Fruit fly (Drosophila melanogaster): ENCODE measurements around the gene Atg2.
A peak's percentile ranks its signal among the peaks of the same experiment; 100 is the strongest.

The Atg2 gene

DNA sequence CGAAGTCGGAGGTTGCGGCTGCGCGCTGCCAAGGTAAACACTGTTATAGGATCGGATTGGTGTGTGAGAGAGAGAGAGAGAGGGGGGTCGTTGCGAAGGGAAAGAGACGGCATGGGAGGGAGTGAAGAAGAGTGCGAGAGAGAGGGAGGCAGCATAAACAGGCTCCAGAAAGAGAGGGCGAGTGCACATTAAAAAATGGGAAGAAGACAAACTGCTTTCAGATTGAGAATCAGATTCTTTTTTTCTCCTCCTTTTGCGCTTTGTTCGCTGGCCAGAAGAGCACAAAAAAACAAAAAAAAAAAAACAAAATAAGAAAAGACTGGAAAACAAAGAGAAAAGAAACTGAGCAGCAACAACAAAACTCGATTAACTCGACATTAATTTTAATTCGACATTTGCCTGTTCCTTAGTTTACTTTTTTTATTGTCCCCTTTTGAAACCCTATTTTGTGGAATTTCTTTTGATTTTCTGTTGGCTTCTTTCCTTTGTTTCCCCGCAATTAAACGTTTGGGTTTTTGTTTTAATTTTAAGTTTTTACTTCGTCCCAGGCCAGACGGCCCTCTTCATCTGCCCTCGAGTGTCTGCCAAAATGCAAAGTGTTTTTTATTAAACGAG lies 34.2 kb downstream of the Atg2 start:
- peak; percentile 53 for TF ChIP-seq noc (tag; optimal IDR thresholded peaks at IDR 0.05)

DNA sequence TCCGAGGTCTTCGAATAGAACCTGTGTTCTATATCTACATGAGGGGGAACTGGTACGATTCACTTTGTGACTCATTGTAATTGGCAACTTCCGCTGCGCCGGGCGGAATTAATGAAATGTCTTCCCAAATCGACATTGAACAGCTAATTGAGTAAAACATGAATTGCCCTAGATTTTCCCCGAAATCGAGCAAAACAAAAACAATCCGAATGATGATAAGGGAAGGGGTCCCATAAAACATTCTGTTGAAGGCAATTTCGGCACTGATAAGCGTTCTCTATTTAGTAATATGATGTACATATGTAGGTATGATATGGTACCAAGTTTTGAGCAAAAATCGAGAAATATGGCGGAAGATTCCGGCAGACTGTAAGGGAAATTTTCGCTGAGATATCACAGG lies 35.6 kb downstream of the Atg2 start:
- TF ChIP-seq noc (tag; optimal IDR thresholded peaks at IDR 0.05) = peak; percentile 49

DNA sequence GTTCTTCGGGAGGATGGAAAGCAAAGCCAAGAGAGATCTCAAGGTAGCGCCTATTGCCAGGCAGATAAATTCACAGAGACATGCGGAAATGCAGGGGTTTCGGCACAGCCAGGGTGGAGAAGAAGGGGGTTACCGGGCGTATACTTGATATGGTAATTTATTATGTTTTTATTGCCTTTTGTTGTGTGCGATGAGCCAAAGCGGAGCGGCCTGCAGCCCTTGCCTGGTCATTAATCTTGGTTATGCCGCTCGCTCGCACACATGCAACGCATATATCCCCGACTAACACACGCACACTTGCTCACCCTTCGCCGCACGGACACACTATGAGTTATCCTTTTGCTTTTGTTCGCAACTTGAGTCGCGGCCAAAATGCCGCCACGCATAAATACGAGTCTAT lies 42.5 kb downstream of the Atg2 start:
- no peak for TF ChIP-seq noc (tag; optimal IDR thresholded peaks at IDR 0.05)

DNA sequence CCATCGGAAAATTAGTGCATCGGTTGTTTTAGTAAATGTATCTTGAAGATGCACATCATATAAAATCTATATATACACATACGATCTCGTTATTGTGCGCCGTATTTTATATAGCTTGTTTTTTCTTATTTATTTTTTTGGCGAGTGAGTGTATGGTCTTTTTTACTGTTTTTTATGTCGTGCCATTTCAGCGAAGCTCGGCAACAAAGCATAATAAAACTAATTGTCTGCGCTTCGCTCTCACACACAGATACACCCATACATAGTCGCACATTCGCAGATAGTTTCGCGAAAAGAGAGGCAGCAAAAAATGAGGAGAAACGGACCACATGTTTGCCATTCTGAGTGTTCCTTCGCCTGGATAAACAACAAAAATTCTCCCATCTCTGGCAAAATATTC lies 43.7 kb downstream of the Atg2 start:
- TF ChIP-seq noc (tag; optimal IDR thresholded peaks at IDR 0.05) = no peak

DNA sequence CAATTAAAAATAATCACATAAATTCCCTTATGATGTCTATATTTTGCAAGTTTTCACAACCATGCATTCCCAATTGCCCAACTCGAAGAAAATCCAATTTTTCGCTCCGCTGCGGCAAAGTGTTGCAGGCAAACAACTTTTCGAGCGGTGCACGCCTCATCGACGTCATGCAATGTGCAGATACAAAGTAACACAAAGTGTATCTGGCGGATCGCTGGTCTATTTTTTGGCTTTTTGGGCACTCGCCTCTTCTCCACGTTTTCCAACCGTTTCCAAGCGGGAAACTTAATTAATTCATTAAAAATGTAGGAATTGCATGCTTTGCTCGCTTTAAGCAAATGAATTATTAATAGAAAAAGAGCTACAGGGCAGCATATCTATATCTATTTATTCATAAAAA lies 44.6 kb downstream of the Atg2 start:
- TF ChIP-seq noc (tag; optimal IDR thresholded peaks at IDR 0.05) = no peak

DNA sequence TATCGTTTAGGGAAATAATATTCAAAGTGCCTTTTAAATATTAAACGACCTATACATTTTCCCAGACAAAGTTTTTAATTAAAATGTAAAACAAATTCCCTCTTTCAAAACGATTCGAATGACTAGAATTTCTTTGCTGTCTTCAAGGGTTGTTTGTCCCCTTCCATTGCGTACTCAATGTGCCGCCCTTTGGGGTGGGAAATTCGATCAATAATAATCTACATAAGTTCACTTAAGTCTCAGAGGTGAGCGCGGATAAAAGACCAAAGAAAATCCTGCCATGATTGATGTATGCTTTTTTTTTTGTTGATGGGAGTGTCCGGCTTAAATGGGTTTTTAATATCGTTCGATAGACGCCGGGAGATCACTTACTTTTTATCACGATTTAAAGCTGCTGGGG lies 45.5 kb downstream of the Atg2 start:
- no peak for TF ChIP-seq noc (tag; optimal IDR thresholded peaks at IDR 0.05)

DNA sequence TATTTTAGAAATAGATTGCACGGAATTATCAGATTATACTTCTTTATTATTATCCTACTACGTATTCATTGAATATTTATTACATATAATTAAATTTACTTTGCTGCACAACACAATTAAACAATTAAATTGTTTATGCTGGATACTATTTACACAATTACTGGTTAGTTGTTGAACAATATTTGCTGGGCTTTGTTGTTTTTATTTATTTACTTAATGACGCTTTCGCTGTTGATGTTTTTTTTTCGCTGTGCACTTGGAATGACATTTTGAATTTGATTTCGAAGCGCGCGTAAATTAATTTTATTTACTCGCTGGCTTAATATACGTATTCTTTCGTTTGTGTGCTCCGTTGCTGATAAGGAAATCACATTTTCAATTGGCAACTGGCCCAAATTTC lies 46.1 kb downstream of the Atg2 start:
- no peak for TF ChIP-seq noc (tag; optimal IDR thresholded peaks at IDR 0.05)

DNA sequence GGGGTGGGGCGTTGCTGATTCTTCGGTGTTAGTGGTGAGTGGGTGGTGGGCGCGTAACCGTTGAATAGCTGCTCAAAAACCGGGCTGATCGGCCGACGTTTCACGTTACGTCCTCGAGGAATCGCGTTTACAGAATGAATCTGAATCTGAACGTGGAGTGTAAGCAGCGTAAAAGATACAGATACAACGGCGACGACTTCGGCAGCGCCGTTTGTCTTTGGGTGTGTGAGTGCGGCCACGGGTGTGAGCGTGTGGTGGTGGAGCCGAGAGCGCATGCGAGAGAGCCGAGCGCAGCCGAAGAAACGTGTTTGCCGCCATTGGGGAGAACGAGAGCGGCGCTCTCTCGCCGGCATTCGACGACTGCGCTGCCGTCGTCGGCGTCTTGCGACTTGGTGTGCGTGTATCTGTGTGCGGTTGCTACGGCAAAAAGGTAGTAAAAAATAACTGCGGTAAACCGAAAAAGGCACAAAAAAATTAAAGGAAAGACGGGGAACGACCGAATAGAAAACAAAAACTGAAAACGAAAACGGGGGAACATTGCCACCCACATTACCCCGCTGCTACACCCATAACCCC lies 46.9 kb downstream of the Atg2 start:
- TF ChIP-seq noc (tag; optimal IDR thresholded peaks at IDR 0.05) = peak; percentile 20

DNA sequence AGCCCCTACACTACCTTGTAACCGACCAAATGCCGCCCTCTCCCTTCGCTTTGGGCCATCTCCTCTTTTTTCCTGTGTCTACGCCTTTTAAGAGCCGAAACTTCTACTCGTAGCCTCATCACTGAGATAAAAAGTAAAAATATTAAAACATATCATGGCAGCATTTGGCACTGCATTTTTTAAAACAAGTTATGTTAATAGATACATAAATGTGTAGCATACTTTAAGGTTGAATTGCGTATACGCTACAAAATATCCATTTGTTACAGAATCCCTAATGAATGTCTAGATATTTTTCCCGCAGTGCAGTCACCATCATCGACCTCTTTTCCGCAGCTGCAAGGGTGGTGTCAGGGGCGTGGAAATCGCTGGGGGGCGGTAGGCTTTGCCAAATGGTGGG lies 48.8 kb downstream of the Atg2 start:
- TF ChIP-seq noc (tag; optimal IDR thresholded peaks at IDR 0.05) = no peak

DNA sequence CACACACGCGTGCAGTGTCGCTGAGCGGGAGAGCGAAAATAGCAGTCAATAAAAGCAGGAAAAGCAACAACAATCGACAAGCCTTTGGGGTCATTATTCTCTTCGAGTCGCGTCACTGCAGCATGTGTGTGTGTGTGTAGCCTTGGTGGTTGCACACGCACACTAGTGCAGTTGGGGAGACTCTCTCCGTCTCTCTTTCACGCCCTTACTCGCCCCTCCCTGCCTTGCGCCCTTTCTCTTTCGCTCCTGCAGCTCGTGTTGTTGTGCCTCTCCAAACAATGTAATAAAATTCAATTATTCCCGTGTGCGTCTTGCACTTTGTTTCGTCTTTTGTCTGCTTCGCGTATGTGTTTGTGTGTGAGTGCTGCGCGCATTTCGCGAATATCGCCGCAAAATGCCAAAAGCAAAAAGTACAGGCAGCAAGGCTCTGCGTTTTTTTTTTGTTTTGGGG lies 49.4 kb downstream of the Atg2 start:
- TF ChIP-seq noc (tag; optimal IDR thresholded peaks at IDR 0.05) = no peak

DNA sequence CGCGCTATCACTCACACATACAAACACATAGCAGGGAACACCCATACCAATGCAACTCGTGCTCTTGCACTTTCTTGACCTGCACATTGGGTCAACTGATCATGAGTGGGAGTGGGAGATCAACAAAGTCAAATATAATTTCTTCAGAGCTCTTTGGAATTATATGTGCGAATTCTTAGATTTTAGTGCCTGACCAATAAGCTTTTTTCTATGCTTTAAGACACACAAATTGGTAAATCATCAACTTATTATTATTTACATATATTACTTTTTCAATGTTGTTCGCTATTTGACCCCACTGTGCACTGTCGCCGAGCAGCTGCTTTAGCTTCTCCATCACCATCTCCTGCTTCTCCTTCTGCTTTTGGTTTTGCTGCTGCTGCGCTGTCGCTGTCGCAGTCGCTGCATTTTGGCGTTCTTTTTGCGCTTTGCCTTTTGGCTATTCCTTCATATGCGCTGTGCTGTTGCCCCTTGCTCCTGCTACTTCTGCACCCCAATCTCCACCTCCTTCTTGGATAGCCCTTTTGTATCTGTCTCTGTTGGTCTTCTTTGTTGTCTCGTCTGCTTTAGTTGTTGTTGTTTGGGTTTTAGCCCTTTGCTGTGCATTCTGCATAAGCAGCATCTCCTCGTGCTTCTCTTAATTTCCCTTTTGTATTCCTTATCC lies 50.0 kb downstream of the Atg2 start:
- no peak for TF ChIP-seq noc (tag; optimal IDR thresholded peaks at IDR 0.05)

DNA sequence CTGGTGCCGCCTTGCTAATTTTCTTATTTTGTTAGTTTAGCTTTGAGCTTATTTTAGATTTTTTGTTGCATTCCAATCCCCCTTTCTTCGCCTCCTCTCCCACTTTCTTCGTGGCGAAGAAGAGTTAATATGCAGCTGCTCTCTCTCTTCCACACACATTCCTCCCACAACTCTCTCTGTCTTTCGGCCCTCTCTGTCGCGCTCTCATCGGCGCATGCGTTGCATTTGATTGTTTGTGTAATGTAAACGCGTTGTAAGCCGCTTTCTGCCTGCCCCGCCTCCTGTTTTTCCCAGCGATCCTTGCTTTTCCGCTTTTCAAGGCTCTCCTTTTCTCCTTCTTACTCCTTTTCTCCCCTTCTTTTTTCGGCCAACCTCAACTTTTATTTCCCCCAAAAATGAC lies 50.6 kb downstream of the Atg2 start:
- TF ChIP-seq noc (tag; optimal IDR thresholded peaks at IDR 0.05) = no peak

DNA sequence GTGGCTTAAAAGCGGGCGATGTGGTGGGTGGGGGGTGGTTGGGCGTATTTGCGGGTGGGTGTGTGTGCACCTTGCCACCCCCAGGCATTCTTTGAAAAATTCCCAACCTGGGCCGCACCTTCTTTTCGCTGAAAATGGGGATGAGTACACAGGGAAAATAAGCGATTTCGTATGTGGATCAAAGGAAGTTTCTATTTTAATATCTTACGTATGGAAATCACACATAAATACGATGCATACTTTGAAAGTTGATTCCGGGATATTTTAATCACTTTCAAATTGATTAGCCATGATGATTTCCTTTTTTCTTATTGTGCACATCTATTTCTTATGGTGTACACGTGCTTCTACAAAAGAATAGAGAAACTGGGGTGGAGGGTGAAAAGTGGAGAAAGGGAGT lies 51.2 kb downstream of the Atg2 start:
- no peak for TF ChIP-seq noc (tag; optimal IDR thresholded peaks at IDR 0.05)

DNA sequence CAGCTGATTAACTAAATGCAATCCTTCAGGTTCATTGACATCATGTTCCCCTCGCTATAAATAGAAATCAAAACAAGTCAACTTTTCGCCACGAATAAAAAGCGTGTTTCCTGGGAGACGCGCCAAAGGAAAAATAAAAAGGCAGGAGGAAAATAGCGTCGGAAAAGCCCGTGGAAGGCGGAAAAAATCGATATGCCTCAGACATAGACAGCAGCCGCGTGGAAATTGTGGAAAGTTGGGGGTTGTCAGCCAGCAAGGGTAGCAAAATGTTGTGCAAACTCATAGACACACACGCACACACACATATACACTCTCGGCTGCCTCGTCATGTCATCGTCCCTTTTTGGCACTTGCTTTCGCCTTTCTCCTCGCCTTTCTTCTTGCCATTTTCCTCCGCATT lies 54.0 kb downstream of the Atg2 start:
- no peak for TF ChIP-seq noc (tag; optimal IDR thresholded peaks at IDR 0.05)

DNA sequence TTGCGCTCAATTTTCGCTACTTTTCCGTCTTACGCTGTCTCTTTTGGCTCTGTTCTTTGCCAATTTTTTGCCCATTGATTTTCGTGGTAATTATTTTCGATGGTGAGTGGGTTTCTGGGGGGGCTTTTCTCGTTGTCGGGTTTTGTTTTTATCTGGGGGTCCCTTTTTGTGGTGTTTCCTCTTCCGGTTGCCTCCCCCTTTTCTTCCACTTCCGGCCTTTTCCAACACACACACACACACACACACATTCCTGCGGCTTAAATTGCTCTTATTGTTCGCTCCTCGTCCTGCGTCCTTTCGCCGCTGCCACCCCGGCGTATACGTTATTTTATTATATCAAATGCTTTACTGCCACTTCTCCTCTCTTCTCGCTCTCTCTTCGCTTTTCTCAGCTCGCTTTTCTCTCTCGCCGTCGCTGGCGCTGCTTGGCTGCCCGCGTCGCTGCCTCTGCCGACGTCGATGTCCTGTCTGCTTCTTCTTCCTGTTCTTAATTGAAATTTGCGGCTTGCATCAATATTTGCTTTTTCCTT lies 54.5 kb downstream of the Atg2 start:
- TF ChIP-seq noc (tag; optimal IDR thresholded peaks at IDR 0.05) = no peak

DNA sequence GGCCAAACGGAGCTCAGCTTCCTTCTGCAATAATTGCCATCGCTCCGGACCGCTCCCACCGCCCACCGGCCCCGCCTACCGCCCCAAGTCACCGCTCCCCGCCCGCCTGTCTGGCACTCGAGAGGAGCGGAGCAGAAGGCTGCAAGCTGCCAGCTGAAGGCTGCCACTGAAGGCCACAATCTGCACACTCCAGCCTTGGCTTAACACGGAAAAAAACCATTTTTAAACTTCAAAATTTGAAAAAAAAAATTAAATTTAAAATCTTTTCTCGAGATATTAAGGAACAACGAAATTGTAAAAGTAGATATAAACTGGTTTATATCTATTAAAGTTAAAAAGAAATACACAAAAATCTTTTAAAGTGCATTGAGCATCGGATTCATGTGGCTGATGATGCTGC lies 55.8 kb downstream of the Atg2 start:
- no peak for TF ChIP-seq noc (tag; optimal IDR thresholded peaks at IDR 0.05)

Data from whole organism, larva.